Fruit fly (Drosophila melanogaster) whole organism, prepupa: ENCODE measurements around the gene CG17470.

ENCODE experiments used
- CG31627 ChIP-seq: fragments of 200-800 bp; sonication (Bioruptor generic); optimal IDR thresholded peaks from 3 replicates; lab custom pipeline; 2016; ENCODE audit warnings: missing biosample characterization, missing genetic modification characterization
- Sox102F ChIP-seq: fragments of 200-800 bp; sonication (Bioruptor generic); optimal IDR thresholded peaks from 2 replicates; lab custom pipeline; 2016; ENCODE audit warnings: missing biosample characterization, mild to moderate bottlenecking, missing genetic modification characterization
- acj6 ChIP-seq: fragments of 200-800 bp; sonication (Bioruptor generic); optimal IDR thresholded peaks from 3 replicates; lab custom pipeline; 2016; ENCODE audit warnings: missing biosample characterization, missing genetic modification characterization
- cyc ChIP-seq: fragments of 200-800 bp; sonication (Bioruptor generic); optimal IDR thresholded peaks from 3 replicates; lab custom pipeline; 2016; ENCODE audit warnings: missing biosample characterization, missing genetic modification characterization
- dac ChIP-seq: fragments of 200-800 bp; sonication (Bioruptor generic); optimal IDR thresholded peaks from 2 replicates; lab custom pipeline; 2017; ENCODE audit warnings: missing biosample characterization, mild to moderate bottlenecking, missing genetic modification characterization
- esn ChIP-seq: fragments of 200-800 bp; sonication (Bioruptor generic); optimal IDR thresholded peaks from 2 replicates; lab custom pipeline; 2016; ENCODE audit warnings: missing biosample characterization, mild to moderate bottlenecking, missing genetic modification characterization, moderate library complexity
- fkh ChIP-seq: fragments of 200-800 bp; sonication (Bioruptor generic); optimal IDR thresholded peaks from 3 replicates; lab custom pipeline; 2017; ENCODE audit warnings: missing biosample characterization, mild to moderate bottlenecking, missing genetic modification characterization, moderate library complexity
- net ChIP-seq: fragments of 200-800 bp; sonication (Bioruptor generic); optimal IDR thresholded peaks from 3 replicates; lab custom pipeline; 2016; ENCODE audit warnings: missing biosample characterization, missing genetic modification characterization
- svp ChIP-seq: fragments of 200-800 bp; sonication (Bioruptor generic); peaks from one replicate; lab custom pipeline; 2016; ENCODE audit warnings: missing biosample characterization, missing genetic modification characterization
- vri ChIP-seq: fragments of 200-800 bp; sonication (Bioruptor generic); optimal IDR thresholded peaks from 3 replicates; lab custom pipeline; 2016; ENCODE audit warnings: missing biosample characterization, mild to moderate bottlenecking, missing genetic modification characterization

- TF ChIP-seq vri (GFP tag; lab: Kevin White, UChicago) = no peak
- no peak for TF ChIP-seq esn (GFP tag; lab: Kevin White, UChicago)
- TF ChIP-seq CG31627 = no peak
- no peak for TF ChIP-seq acj6 (GFP tag; lab: Kevin White, UChicago)
- TF ChIP-seq cyc (GFP tag; lab: Kevin White, UChicago) = no peak
- no peak for TF ChIP-seq net (GFP tag; lab: Kevin White, UChicago)
- no peak for TF ChIP-seq Sox102F (GFP tag; lab: Kevin White, UChicago)
- no peak for TF ChIP-seq dac (GFP tag; lab: Kevin White, UChicago)
- peak; percentile 47 for TF ChIP-seq svp (GFP tag; lab: Kevin White, UChicago)
- TF ChIP-seq fkh = no peak
Measured at dm6 chr2L:20674718-20675117, 31.7 kb upstream of the CG17470 start.
